Fruit fly (Drosophila melanogaster): ENCODE measurements around the gene Cpr97Ea.

dm6 chr3R:27092263-27092662, 4.7 kb upstream of the Cpr97Ea start:
- TF ChIP-seq CG17806 (tag; optimal IDR thresholded peaks at IDR 0.05) (peak; percentile 36), CG9948 (tag; optimal IDR thresholded peaks at IDR 0.05) (peak; percentile 50), CG14655 (GFP tag; optimal IDR thresholded peaks at IDR 0.05) (peak; percentile 34), Pif1A (GFP tag; optimal IDR thresholded peaks at IDR 0.05) (peak; percentile 34), EcR (GFP tag; optimal IDR thresholded peaks at IDR 0.05) (peak; percentile 72), CG13204 (GFP tag; optimal IDR thresholded peaks at IDR 0.05) (no peak), CG8159 (tag; optimal IDR thresholded peaks at IDR 0.05) (peak; percentile 50), CG8301 (tag; optimal IDR thresholded peaks at IDR 0.05) (peak; percentile 31), Snoo (tag; optimal IDR thresholded peaks at IDR 0.05) (no peak)

Measured in whole organism, pupa.